Worm (Caenorhabditis elegans) whole organism, young adult: ENCODE data around the gene cyp-42A1.
"Not testable (repeated sequence)": the region's sequence is repeated elsewhere in the genome, so short reads cannot be mapped to it uniquely, and the experiment has no call there.

Experiments
- pbrm-1 ChIP-seq: fragments of 200-800 bp; sonication (Bioruptor generic); IDR thresholded peaks from 2 replicates; pipeline ENCODE4 v1.3.6; 2022; ENCODE audit warnings: missing genetic modification reagents, missing genetic modification characterization, missing compliant biosample characterization
- unc-62 ChIP-seq: fragments of 150-350 bp; optimal IDR thresholded peaks from 2 replicates; lab custom pipeline; 2014; ENCODE audit warnings: missing biosample characterization, missing genetic modification reagents, missing genetic modification characterization

DNA sequence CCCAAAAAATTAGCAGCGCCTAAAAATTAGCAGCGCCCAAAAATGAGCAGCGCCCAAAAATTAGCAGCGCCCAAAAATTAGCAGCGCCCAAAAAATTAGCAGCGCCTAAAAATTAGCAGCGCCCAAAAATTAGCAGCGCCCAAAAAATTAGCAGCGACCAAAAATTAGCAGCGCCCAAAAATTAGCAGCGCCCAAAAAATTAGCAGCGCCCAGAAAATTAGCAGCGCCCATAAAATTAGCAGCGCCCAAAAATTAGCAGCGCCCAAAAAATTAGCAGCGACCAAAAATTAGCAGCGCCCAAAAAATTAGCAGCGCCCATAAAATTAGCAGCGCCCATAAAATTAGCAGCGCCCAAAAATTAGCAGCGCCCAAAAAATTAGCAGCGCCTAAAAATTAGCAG is 28.8 kb upstream of the cyp-42A1 start:
- TF ChIP-seq pbrm-1 (GFP tag; lab: Robert Waterston, UW); unc-62 (GFP tag; lab: Kevin White, UChicago): not testable (repeated sequence)
